Worm (Caenorhabditis elegans) whole organism, early embryonic: ENCODE measurements around the gene ceh-10.

Experiments used
- B0310.2 ChIP-seq: sonication (generic microtip); optimal IDR thresholded peaks from 2 replicates; lab custom pipeline; 2016; ENCODE audit warnings: mild to moderate bottlenecking, missing genetic modification characterization, missing compliant biosample characterization
- F13C5.2 ChIP-seq: sonication (generic microtip); optimal IDR thresholded peaks from 2 replicates; lab custom pipeline; 2017; ENCODE audit warnings: mild to moderate bottlenecking, missing genetic modification characterization, inconsistent platforms, missing compliant biosample characterization
- aly-1 ChIP-seq: sonication (generic microtip); optimal IDR thresholded peaks from 2 replicates; lab custom pipeline; 2016; ENCODE audit warnings: missing genetic modification characterization, missing compliant biosample characterization
- hmg-4 ChIP-seq: fragments of 200-800 bp; sonication (Bioruptor generic); optimal IDR thresholded peaks from 2 replicates; lab custom pipeline; 2018; ENCODE audit warnings: mild to moderate bottlenecking, missing genetic modification characterization, missing compliant biosample characterization
- tbx-11 ChIP-seq: fragments of 200-800 bp; sonication (Bioruptor generic); IDR thresholded peaks from 2 replicates; pipeline ENCODE4 v1.3.6; 2022; ENCODE audit warnings: missing genetic modification characterization, missing compliant biosample characterization
- tbx-37 ChIP-seq: fragments of 200-800 bp; sonication (Bioruptor generic); conservative IDR thresholded peaks from 2 replicates; pipeline ENCODE4 v1.3.6; 2022; ENCODE audit warnings: missing genetic modification reagents, missing genetic modification characterization, missing compliant biosample characterization

DNA sequence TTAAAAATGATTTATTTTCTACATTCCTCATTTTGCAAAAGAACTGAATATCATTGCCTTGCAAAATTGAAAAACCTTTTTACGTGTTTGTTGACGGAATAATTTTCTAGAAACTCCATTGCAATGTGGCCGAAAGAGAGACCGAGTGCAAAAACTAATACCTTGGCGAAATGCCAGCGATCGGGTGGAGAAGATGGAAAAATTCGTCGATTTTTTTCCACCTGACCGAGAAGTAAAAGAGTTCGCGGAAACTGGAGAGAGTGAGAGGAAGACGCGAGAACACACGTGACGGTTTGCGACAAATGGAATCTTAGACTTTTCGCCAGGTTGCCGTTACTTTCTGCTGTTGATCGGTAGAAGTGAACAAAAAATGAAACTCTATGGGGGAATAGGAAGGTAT, 42.8 kb downstream of the ceh-10 start:
- TF ChIP-seq tbx-11 (GFP tag; lab: Robert Waterston, UW) (no peak), tbx-37 (no peak), aly-1 (no peak), B0310.2 (tag; lab: Kevin White, UChicago) (no peak), hmg-4 (no peak), F13C5.2 (no peak)
